Worm (Caenorhabditis elegans) whole organism, mixed stage, embryonic: Measurements from ENCODE around the gene T25B6.6.

Experiments used
- ceh-83 ChIP-seq: fragments of 200-800 bp; sonication (Bioruptor generic); optimal IDR thresholded peaks from 2 replicates; lab custom pipeline; 2018; ENCODE audit warnings: mild to moderate bottlenecking, missing genetic modification characterization, missing compliant biosample characterization
- pha-4 ChIP-seq: fragments of 150-350 bp; optimal IDR thresholded peaks from 2 replicates; lab custom pipeline; 2018; ENCODE audit warnings: missing biosample characterization, missing genetic modification reagents, missing genetic modification characterization
- unc-39 ChIP-seq: fragments of 150-350 bp; optimal IDR thresholded peaks from 2 replicates; lab custom pipeline; 2014; ENCODE audit warnings: missing biosample characterization, missing genetic modification characterization

- TF ChIP-seq pha-4 (tag; lab: Kevin White, UChicago) (no peak), unc-39 (no peak), ceh-83 (GFP tag; lab: Kevin White, UChicago) (no peak)
Observed at ce11 chrX:9015420-9015819, 7.3 kb downstream of the T25B6.6 start, which contains the start of gene T25B6.4.
